Worm (Caenorhabditis elegans) whole organism, late embryonic: ENCODE data around the gene K11H3.2.

Source experiments
- che-1 ChIP-seq: sonication (generic microtip); optimal IDR thresholded peaks from 2 replicates; lab custom pipeline; 2016; ENCODE audit warnings: mild to moderate bottlenecking, missing genetic modification characterization, missing compliant biosample characterization
- eyg-1 ChIP-seq: sonication (generic microtip); optimal IDR thresholded peaks from 2 replicates; lab custom pipeline; 2016; ENCODE audit warnings: missing genotype, missing genetic modification characterization, missing compliant biosample characterization

- no peak for TF ChIP-seq eyg-1 (tag; lab: Kevin White, UChicago)
- TF ChIP-seq che-1: no peak
Measured at ce11 chrIII:9830502-9830901, 15.7 kb upstream of the K11H3.2 start, which contains the start of gene ZK632.12.
